Worm (Caenorhabditis elegans): ENCODE data around the gene math-38.

The math-38 gene

ce11 chrII:1576772-1577171, 3.0 kb downstream of the math-38 start:
- TF ChIP-seq skn-1 (tag; optimal IDR thresholded peaks at IDR 0.05) (no peak), nhr-48 (tag; optimal IDR thresholded peaks at IDR 0.05) (no peak), lsy-2 (tag; optimal IDR thresholded peaks at IDR 0.05) (no peak), dve-1 (tag; optimal IDR thresholded peaks at IDR 0.05; ENCODE audit: insufficient read depth) (no peak), ceh-62 (tag; optimal IDR thresholded peaks at IDR 0.05) (no peak), hlh-11 (tag; optimal IDR thresholded peaks at IDR 0.05) (peak; percentile 30), unc-62 (GFP tag; optimal IDR thresholded peaks at IDR 0.05 in 1 of 2) (no peak), unc-62 (tag; optimal IDR thresholded peaks at IDR 0.05) (no peak), lin-29 (GFP tag; IDR thresholded peaks at IDR 0.05) (no peak), F10B5.3 (tag; optimal IDR thresholded peaks at IDR 0.05) (no peak), nhr-77 (tag; optimal IDR thresholded peaks at IDR 0.05) (no peak), pqm-1 (tag; optimal IDR thresholded peaks at IDR 0.05) (peak; percentile 92), nhr-42 (GFP tag; IDR thresholded peaks at IDR 0.05) (no peak), dmd-8 (GFP tag; IDR thresholded peaks at IDR 0.05) (no peak), nhr-25 (tag; optimal IDR thresholded peaks at IDR 0.05; ENCODE audit: borderline replicate concordance, insufficient read depth) (no peak), Y5F2A.4 (GFP tag; optimal IDR thresholded peaks at IDR 0.05) (no peak), ceh-20 (GFP tag; IDR thresholded peaks at IDR 0.05) (no peak), F44E2.7 (GFP tag; IDR thresholded peaks at IDR 0.05) (no peak), aly-2 (tag; optimal IDR thresholded peaks at IDR 0.05) (no peak), dmd-6 (GFP tag; IDR thresholded peaks at IDR 0.05) (peak; percentile 79), snpc-4 (tag; optimal IDR thresholded peaks at IDR 0.05) (no peak), ceh-32 (tag; optimal IDR thresholded peaks at IDR 0.05; ENCODE audit: poor library complexity) (no peak), nhr-28 (tag; optimal IDR thresholded peaks at IDR 0.05) (peak; percentile 70)

ce11 chrII:1576030-1576429, 3.8 kb downstream of the math-38 start, which contains the start of gene K05F6.10:
K05F6.10 (minus strand) TSS chrII:1576130.
- TF ChIP-seq tra-1 (GFP tag; IDR thresholded peaks at IDR 0.05) (no peak), Y48G9A.11 (GFP tag; IDR thresholded peaks at IDR 0.05) (no peak), dmd-6 (GFP tag; IDR thresholded peaks at IDR 0.05) (no peak), ztf-7 (tag; optimal IDR thresholded peaks at IDR 0.05) (no peak), hif-1 (tag; optimal IDR thresholded peaks at IDR 0.05) (no peak), ceh-44 (GFP tag; IDR thresholded peaks at IDR 0.05) (no peak), nhr-25 (tag; optimal IDR thresholded peaks at IDR 0.05; ENCODE audit: borderline replicate concordance, insufficient read depth) (no peak), snpc-1.2 (GFP tag; IDR thresholded peaks at IDR 0.05) (no peak), lin-39 (tag; optimal IDR thresholded peaks at IDR 0.05) (no peak)

- TF ChIP-seq dmd-8 (GFP tag; IDR thresholded peaks at IDR 0.05) (no peak), D1046.2 (GFP tag; IDR thresholded peaks at IDR 0.05) (no peak), arid-1 (GFP tag; conservative IDR thresholded peaks at IDR 0.05) (no peak), ztf-11 (tag; optimal IDR thresholded peaks at IDR 0.05) (no peak), dmd-6 (GFP tag; IDR thresholded peaks at IDR 0.05) (no peak), tra-1 (GFP tag; IDR thresholded peaks at IDR 0.05) (no peak), mes-2 (tag; optimal IDR thresholded peaks at IDR 0.05; ENCODE audit: poor library complexity, severe bottlenecking) (no peak), nhr-41 (GFP tag; IDR thresholded peaks at IDR 0.05) (no peak), hlh-30 (tag; optimal IDR thresholded peaks at IDR 0.05; ENCODE audit: insufficient read depth) (no peak)
Measured at ce11 chrII:1571032-1571431, 8.8 kb downstream of the math-38 start, which contains the start of gene fbxb-46. fbxb-46 (minus strand) TSS chrII:1571132.

ce11 chrII:1568214-1568613, 11.6 kb downstream of the math-38 start, which contains the start of gene fbxb-49:
fbxb-49 (plus strand) TSS chrII:1568514.
- peak; percentile 71 for TF ChIP-seq aha-1 (tag)
- TF ChIP-seq Y5F2A.4 (GFP tag; optimal IDR thresholded peaks at IDR 0.05) = no peak
- no peak for TF ChIP-seq ztf-11 (tag; optimal IDR thresholded peaks at IDR 0.05)

Data from whole organism, L4 larva.